Worm (Caenorhabditis elegans) whole organism, midembryonic: ENCODE measurements around the gene R04F11.2.

Experiments
- T22C8.4 ChIP-seq: fragments of 200-800 bp; sonication (Bioruptor generic); IDR thresholded peaks from 2 replicates; pipeline ENCODE4 v1.3.6; 2022; ENCODE audit warnings: missing genetic modification characterization, missing compliant biosample characterization
- flt-1 ChIP-seq: fragments of 200-800 bp; sonication (Bioruptor generic); IDR thresholded peaks from 2 replicates; pipeline ENCODE4 v1.3.6; 2022; ENCODE audit warnings: missing genetic modification characterization, missing compliant biosample characterization
- klf-2 ChIP-seq: fragments of 200-800 bp; sonication (Bioruptor generic); conservative IDR thresholded peaks from 2 replicates; pipeline ENCODE4 v1.3.6; 2022; ENCODE audit warnings: missing genetic modification reagents, missing genetic modification characterization, missing compliant biosample characterization
- med-1 ChIP-seq: sonication (generic microtip); optimal IDR thresholded peaks from 2 replicates; lab custom pipeline; 2017; ENCODE audit warnings: missing genetic modification characterization, mild to moderate bottlenecking, missing compliant biosample characterization, antibody characterized with exemption, missing genetic modification reagents; ENCODE audit not compliant: insufficient read depth
- ztf-29 ChIP-seq: fragments of 200-800 bp; sonication (Bioruptor generic); IDR thresholded peaks from 2 replicates; pipeline ENCODE4 v1.3.6; 2022; ENCODE audit warnings: missing genetic modification reagents, missing genetic modification characterization, missing compliant biosample characterization

- TF ChIP-seq T22C8.4 (GFP tag; lab: Robert Waterston, UW) (no peak), med-1 (GFP tag; lab: Kevin White, UChicago) (no peak), flt-1 (GFP tag; lab: Robert Waterston, UW) (no peak), ztf-29 (GFP tag; lab: Robert Waterston, UW) (no peak), klf-2 (GFP tag; lab: Robert Waterston, UW) (no peak)
Observed at ce11 chrV:12334387-12334786, 16.2 kb downstream of the R04F11.2 start.
